Worm (Caenorhabditis elegans) whole organism, early embryonic: Measurements from ENCODE around the gene B0524.3.

Experiments
- B0310.2 ChIP-seq: sonication (generic microtip); optimal IDR thresholded peaks from 2 replicates; lab custom pipeline; 2016; ENCODE audit warnings: mild to moderate bottlenecking, missing genetic modification characterization, missing compliant biosample characterization
- F13C5.2 ChIP-seq: sonication (generic microtip); optimal IDR thresholded peaks from 2 replicates; lab custom pipeline; 2017; ENCODE audit warnings: mild to moderate bottlenecking, missing genetic modification characterization, inconsistent platforms, missing compliant biosample characterization
- aly-1 ChIP-seq: sonication (generic microtip); optimal IDR thresholded peaks from 2 replicates; lab custom pipeline; 2016; ENCODE audit warnings: missing genetic modification characterization, missing compliant biosample characterization
- ama-1 ChIP-seq: fragments of 150-350 bp; optimal IDR thresholded peaks from 2 replicates; lab custom pipeline; 2014
- ceh-13 ChIP-seq: fragments of 200-800 bp; sonication (Bioruptor generic); optimal IDR thresholded peaks from 2 replicates; lab custom pipeline; 2018; ENCODE audit warnings: mild to moderate bottlenecking, missing genetic modification characterization, missing compliant biosample characterization
- ceh-36 ChIP-seq: sonication (generic microtip); optimal IDR thresholded peaks from 2 replicates; lab custom pipeline; 2016; ENCODE audit warnings: missing genetic modification characterization, inconsistent platforms, missing compliant biosample characterization
- hmg-4 ChIP-seq: fragments of 200-800 bp; sonication (Bioruptor generic); optimal IDR thresholded peaks from 2 replicates; lab custom pipeline; 2018; ENCODE audit warnings: mild to moderate bottlenecking, missing genetic modification characterization, missing compliant biosample characterization
- hnd-1 ChIP-seq: sonication (generic microtip); optimal IDR thresholded peaks from 2 replicates; lab custom pipeline; 2016; ENCODE audit warnings: missing genetic modification characterization, missing compliant biosample characterization
- pes-1 ChIP-seq: fragments of 200-800 bp; sonication (Bioruptor generic); IDR thresholded peaks from 2 replicates; pipeline ENCODE4 v1.3.6; 2022; ENCODE audit warnings: missing genetic modification reagents, missing genetic modification characterization, missing compliant biosample characterization
- sea-1 ChIP-seq: fragments of 200-800 bp; sonication (Bioruptor generic); conservative IDR thresholded peaks from 2 replicates; pipeline ENCODE4 v1.3.6; 2022; ENCODE audit warnings: missing genetic modification characterization, missing compliant biosample characterization
- tbx-11 ChIP-seq: fragments of 200-800 bp; sonication (Bioruptor generic); IDR thresholded peaks from 2 replicates; pipeline ENCODE4 v1.3.6; 2022; ENCODE audit warnings: missing genetic modification characterization, missing compliant biosample characterization

DNA sequence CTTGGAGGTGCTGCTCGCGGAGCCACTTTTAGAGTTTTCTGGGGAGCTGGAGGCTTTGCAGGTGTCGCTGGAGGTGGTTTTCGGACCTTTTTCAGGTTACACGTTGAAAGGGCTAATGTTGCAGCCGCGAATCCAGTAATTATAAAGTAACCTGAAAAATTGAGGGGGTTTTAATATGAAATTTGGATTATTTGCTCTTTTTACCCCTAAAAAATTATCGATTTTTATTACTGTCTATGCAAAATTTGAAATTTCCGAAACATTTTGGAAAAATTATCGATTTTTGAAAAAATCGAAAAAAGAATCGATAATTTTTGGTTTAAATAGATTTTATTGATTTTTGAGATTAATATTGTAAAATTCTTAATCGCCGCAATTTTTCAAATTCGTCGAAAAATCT is 6.0 kb downstream of the B0524.3 start:
- TF ChIP-seq ama-1 (lab: Kevin White, UChicago) (no peak), hnd-1 (no peak), pes-1 (GFP tag; lab: Robert Waterston, UW) (no peak), F13C5.2 (tag; lab: Kevin White, UChicago) (no peak), ceh-36 (tag; lab: Kevin White, UChicago) (no peak), B0310.2 (tag; lab: Kevin White, UChicago) (no peak), tbx-11 (no peak), hmg-4 (GFP tag; lab: Kevin White, UChicago) (no peak), sea-1 (no peak), aly-1 (no peak), ceh-13 (GFP tag; lab: Kevin White, UChicago) (no peak)
